Fruit fly (Drosophila melanogaster) whole organism, embryonic: ENCODE data around the gene ClC-c.

Experiments used
- B-H2 ChIP-seq: fragments of 200-800 bp; sonication (Bioruptor generic); optimal IDR thresholded peaks from 2 replicates; lab custom pipeline; 2018; ENCODE audit warnings: missing biosample characterization, mild to moderate bottlenecking, missing genetic modification characterization
- BEAF-32 ChIP-seq: fragments of 200-800 bp; sonication (Bioruptor generic); optimal IDR thresholded peaks from 3 replicates; lab custom pipeline; 2017; ENCODE audit warnings: missing biosample characterization, missing genetic modification characterization, mild to moderate bottlenecking, moderate library complexity, missing genetic modification reagents
- CG10959 ChIP-seq: fragments of 200-800 bp; sonication (Bioruptor generic); IDR thresholded peaks from 2 replicates; pipeline ENCODE4 v1.3.6; 2022; ENCODE audit warnings: missing biosample characterization, missing genetic modification characterization
- CG11504 ChIP-seq: fragments of 200-800 bp; sonication (Bioruptor generic); optimal IDR thresholded peaks from 3 replicates; lab custom pipeline; 2019; ENCODE audit warnings: missing biosample characterization, mild to moderate bottlenecking, missing genetic modification characterization, moderate library complexity
- CG11695 ChIP-seq: fragments of 200-800 bp; sonication (Bioruptor generic); IDR thresholded peaks from 3 replicates; pipeline ENCODE4 v1.3.6; 2022; ENCODE audit warnings: missing biosample characterization, missing genetic modification characterization
- CG13424 ChIP-seq: fragments of 200-800 bp; sonication (Bioruptor generic); optimal IDR thresholded peaks from 2 replicates; lab custom pipeline; 2019; ENCODE audit warnings: missing biosample characterization, mild to moderate bottlenecking, missing genetic modification characterization, moderate library complexity
- CG15269 ChIP-seq: fragments of 200-800 bp; sonication (Bioruptor generic); optimal IDR thresholded peaks from 2 replicates; lab custom pipeline; 2018; ENCODE audit warnings: missing biosample characterization, mild to moderate bottlenecking, missing genetic modification characterization, moderate library complexity
- CG17359 ChIP-seq: fragments of 200-800 bp; sonication (Bioruptor generic); optimal IDR thresholded peaks from 3 replicates; lab custom pipeline; 2018; ENCODE audit warnings: missing biosample characterization, mild to moderate bottlenecking, missing genetic modification characterization, moderate library complexity
- CG17829 ChIP-seq: fragments of 200-800 bp; optimal IDR thresholded peaks from 2 replicates; lab custom pipeline; 2019; ENCODE audit warnings: missing biosample characterization, mild to moderate bottlenecking, missing genetic modification characterization, moderate library complexity
- CG2129 ChIP-seq: fragments of 200-800 bp; sonication (Bioruptor generic); IDR thresholded peaks from 2 replicates; pipeline ENCODE4 v1.3.6; 2022; ENCODE audit warnings: missing biosample characterization, missing genetic modification characterization; ENCODE audit not compliant: partially characterized antibody
- CG2678 ChIP-seq: fragments of 200-800 bp; sonication (Bioruptor generic); optimal IDR thresholded peaks from 3 replicates; lab custom pipeline; 2019; ENCODE audit warnings: missing biosample characterization, mild to moderate bottlenecking, missing genetic modification characterization, moderate library complexity
- CG2875 ChIP-seq: fragments of 200-800 bp; sonication (Bioruptor generic); optimal IDR thresholded peaks from 2 replicates; lab custom pipeline; 2017; ENCODE audit warnings: missing biosample characterization, mild to moderate bottlenecking, missing genetic modification characterization, missing genetic modification reagents
- CG30403 ChIP-seq: fragments of 200-800 bp; sonication (Bioruptor generic); optimal IDR thresholded peaks from 3 replicates; lab custom pipeline; 2016; ENCODE audit warnings: missing biosample characterization, missing genetic modification characterization
- CG31365 ChIP-seq: fragments of 200-800 bp; sonication (Bioruptor generic); optimal IDR thresholded peaks from 2 replicates; lab custom pipeline; 2018; ENCODE audit warnings: missing biosample characterization, mild to moderate bottlenecking, missing genetic modification characterization
- CG3838 ChIP-seq: fragments of 200-800 bp; sonication (Bioruptor generic); optimal IDR thresholded peaks from 3 replicates; lab custom pipeline; 2016; ENCODE audit warnings: missing biosample characterization, missing genetic modification characterization
- CG4328 ChIP-seq: fragments of 200-800 bp; sonication (Bioruptor generic); optimal IDR thresholded peaks from 3 replicates; lab custom pipeline; 2017; ENCODE audit warnings: missing biosample characterization, missing genetic modification reagents, missing genetic modification characterization
- CG43689 ChIP-seq: fragments of 200-800 bp; sonication (Bioruptor generic); IDR thresholded peaks from 2 replicates; pipeline ENCODE4 v1.3.6; 2022; ENCODE audit warnings: missing biosample characterization, missing genetic modification characterization
- CG7786 ChIP-seq: fragments of 200-800 bp; sonication (Bioruptor generic); optimal IDR thresholded peaks from 2 replicates; lab custom pipeline; 2016; ENCODE audit warnings: missing biosample characterization, missing genetic modification characterization
- CG8765 ChIP-seq: fragments of 200-800 bp; sonication (Bioruptor generic); IDR thresholded peaks from 2 replicates; pipeline ENCODE4 v1.3.6; 2022; ENCODE audit warnings: missing biosample characterization, missing genetic modification characterization
- CG9215 ChIP-seq: fragments of 200-800 bp; sonication (Bioruptor generic); IDR thresholded peaks from 2 replicates; pipeline ENCODE4 v1.3.6; 2022; ENCODE audit warnings: missing biosample characterization, missing genetic modification characterization
- Camta ChIP-seq: fragments of 200-800 bp; sonication (Bioruptor generic); optimal IDR thresholded peaks from 2 replicates; lab custom pipeline; 2016; ENCODE audit warnings: missing biosample characterization, missing genetic modification characterization
- CkIIα-i1 ChIP-seq: fragments of 200-800 bp; sonication (Bioruptor generic); IDR thresholded peaks from 2 replicates; pipeline ENCODE4 v1.3.6; 2022; ENCODE audit warnings: missing biosample characterization, missing genetic modification characterization
- Dbx ChIP-seq: fragments of 200-800 bp; sonication (Bioruptor generic); IDR thresholded peaks from 3 replicates; pipeline ENCODE4 v1.3.6; 2022; ENCODE audit warnings: missing biosample characterization, missing genetic modification characterization
- Deaf1 ChIP-seq: fragments of 200-800 bp; optimal IDR thresholded peaks from 3 replicates; lab custom pipeline; 2019; ENCODE audit warnings: missing biosample characterization, mild to moderate bottlenecking, missing genetic modification characterization, moderate library complexity
- Drgx ChIP-seq: fragments of 200-800 bp; sonication (Bioruptor generic); IDR thresholded peaks from 2 replicates; pipeline ENCODE4 v1.3.6; 2022; ENCODE audit warnings: missing biosample characterization, missing genetic modification characterization
- Hmr ChIP-seq: fragments of 200-800 bp; sonication (Bioruptor generic); optimal IDR thresholded peaks from 3 replicates; lab custom pipeline; 2017; ENCODE audit warnings: mild to moderate bottlenecking, missing biosample characterization, missing genetic modification reagents, missing genetic modification characterization
- Hr51 ChIP-seq, 2 experiments: fragments of 200-800 bp; sonication (Bioruptor generic); optimal IDR thresholded peaks; 2 replicates in 1 of 2; 3 replicates in 1 of 2; lab custom pipeline; 2016 to 2018; ENCODE audit warnings: missing biosample characterization in 2 of 2, missing genetic modification characterization in 2 of 2, mild to moderate bottlenecking in 1 of 2, moderate library complexity in 1 of 2
- Lhr ChIP-seq: fragments of 200-800 bp; sonication (Bioruptor generic); optimal IDR thresholded peaks from 3 replicates; lab custom pipeline; 2017; ENCODE audit warnings: mild to moderate bottlenecking, missing biosample characterization, missing genetic modification reagents, missing genetic modification characterization
- MBD-R2 ChIP-seq: fragments of 200-800 bp; sonication (Bioruptor generic); IDR thresholded peaks from 2 replicates; pipeline ENCODE4 v1.3.6; 2022; ENCODE audit warnings: missing biosample characterization, missing genetic modification characterization
- Oli ChIP-seq: fragments of 200-800 bp; sonication (Bioruptor generic); optimal IDR thresholded peaks from 2 replicates; lab custom pipeline; 2018; ENCODE audit warnings: missing biosample characterization, mild to moderate bottlenecking, missing genetic modification characterization, moderate library complexity
- Opbp ChIP-seq: fragments of 200-800 bp; sonication (Bioruptor generic); IDR thresholded peaks from 3 replicates; pipeline ENCODE4 v1.3.6; 2022; ENCODE audit warnings: missing biosample characterization, missing genetic modification characterization; ENCODE audit not compliant: partially characterized antibody
- Rfx ChIP-seq: fragments of 200-800 bp; sonication (Bioruptor generic); IDR thresholded peaks from 2 replicates; pipeline ENCODE4 v1.3.6; 2022; ENCODE audit warnings: missing biosample characterization, missing genetic modification characterization
- Sox102F ChIP-seq: fragments of 200-800 bp; sonication (Bioruptor generic); optimal IDR thresholded peaks from 2 replicates; lab custom pipeline; 2018; ENCODE audit warnings: missing biosample characterization, mild to moderate bottlenecking, missing genetic modification characterization, moderate library complexity
- YL-1 ChIP-seq: fragments of 200-800 bp; sonication (Bioruptor generic); optimal IDR thresholded peaks from 3 replicates; lab custom pipeline; 2017; ENCODE audit warnings: missing biosample characterization, mild to moderate bottlenecking, missing genetic modification characterization
- crol ChIP-seq: fragments of 200-800 bp; sonication (Bioruptor generic); IDR thresholded peaks from 2 replicates; pipeline ENCODE4 v1.3.6; 2022; ENCODE audit warnings: missing biosample characterization, missing genetic modification characterization
- cwo ChIP-seq: fragments of 200-800 bp; sonication (Bioruptor generic); optimal IDR thresholded peaks from 3 replicates; lab custom pipeline; 2017; ENCODE audit warnings: missing biosample characterization, missing genetic modification characterization, mild to moderate bottlenecking, moderate library complexity, missing genetic modification reagents
- disco-r ChIP-seq: fragments of 200-800 bp; sonication (Bioruptor generic); optimal IDR thresholded peaks from 2 replicates; lab custom pipeline; 2016; ENCODE audit warnings: missing biosample characterization, missing genetic modification characterization
- dpn ChIP-seq, 2 experiments: fragments of 200-800 bp; sonication (Bioruptor generic); optimal IDR thresholded peaks; 3 replicates each; lab custom pipeline; 2016; ENCODE audit warnings: missing biosample characterization in 2 of 2, missing genetic modification characterization in 2 of 2
- eve ChIP-seq, 2 experiments: fragments of >200 bp; optimal IDR thresholded peaks; 2 replicates each; lab custom pipeline; 2017; ENCODE audit warnings: missing biosample characterization in 2 of 2, missing genetic modification characterization in 2 of 2
- jigr1 ChIP-seq: fragments of 200-800 bp; sonication (Bioruptor generic); IDR thresholded peaks from 3 replicates; pipeline ENCODE4 v1.3.6; 2022; ENCODE audit warnings: missing biosample characterization, missing genetic modification characterization
- lola ChIP-seq, 3 experiments: fragments of >200 bp in 2 of 3; fragments of 200-800 bp in 1 of 3; sonication (Bioruptor generic) in 1 of 3; optimal IDR thresholded peaks; 2 replicates each; lab custom pipeline; 2017 to 2019; ENCODE audit warnings: missing biosample characterization in 3 of 3, missing genetic modification characterization in 3 of 3, mild to moderate bottlenecking in 1 of 3, moderate library complexity in 1 of 3
- mirr ChIP-seq: fragments of 200-800 bp; sonication (Bioruptor generic); optimal IDR thresholded peaks from 3 replicates; lab custom pipeline; 2018; ENCODE audit warnings: missing biosample characterization, mild to moderate bottlenecking, missing genetic modification characterization
- nerfin-1 ChIP-seq: fragments of 200-800 bp; sonication (Bioruptor generic); optimal IDR thresholded peaks from 3 replicates; lab custom pipeline; 2019; ENCODE audit warnings: missing biosample characterization, mild to moderate bottlenecking, missing genetic modification characterization, moderate library complexity
- peb ChIP-seq: fragments of 200-800 bp; sonication (Bioruptor generic); IDR thresholded peaks from 2 replicates; pipeline ENCODE4 v1.3.6; 2022; ENCODE audit warnings: missing biosample characterization, missing genetic modification characterization
- pzg ChIP-seq: fragments of 200-800 bp; sonication (Bioruptor generic); optimal IDR thresholded peaks from 3 replicates; lab custom pipeline; 2018; ENCODE audit warnings: missing biosample characterization, mild to moderate bottlenecking, missing genetic modification characterization, moderate library complexity
- repo ChIP-seq: fragments of 200-800 bp; sonication (Bioruptor generic); optimal IDR thresholded peaks from 2 replicates; lab custom pipeline; 2016; ENCODE audit warnings: missing biosample characterization, missing genetic modification characterization
- schlank ChIP-seq: fragments of 200-800 bp; sonication (Bioruptor generic); optimal IDR thresholded peaks from 2 replicates; lab custom pipeline; 2018; ENCODE audit warnings: missing biosample characterization, mild to moderate bottlenecking, missing genetic modification characterization
- tup ChIP-seq: fragments of 200-800 bp; sonication (Bioruptor generic); optimal IDR thresholded peaks from 2 replicates; lab custom pipeline; 2016; ENCODE audit warnings: missing biosample characterization, mild to moderate bottlenecking, missing genetic modification characterization, moderate library complexity
- wek ChIP-seq: fragments of 200-800 bp; sonication (Bioruptor generic); optimal IDR thresholded peaks from 3 replicates; lab custom pipeline; 2018; ENCODE audit warnings: missing biosample characterization, mild to moderate bottlenecking, missing genetic modification characterization, moderate library complexity
- yki ChIP-seq: fragments of >200 bp; optimal IDR thresholded peaks from 3 replicates; lab custom pipeline; 2018

Gene ClC-c

dm6 chr3L:16051719-16052122 lies 38.5 kb upstream of the ClC-c start, which contains the start of gene Mbs (continued):
- peak; percentile 63 for TF ChIP-seq Hmr (GFP tag; lab: Kevin White, UChicago)
- peak; percentile 23 for TF ChIP-seq CG4328 (GFP tag; lab: Kevin White, UChicago)
- TF ChIP-seq CG11695 (GFP tag; lab: Robert Waterston, UW): no peak
- TF ChIP-seq Sox102F (GFP tag; lab: Kevin White, UChicago): no peak
- peak; percentile 73 for TF ChIP-seq YL-1 (GFP tag; lab: Kevin White, UChicago)
- no peak for TF ChIP-seq disco-r (GFP tag; lab: Kevin White, UChicago)
- TF ChIP-seq crol (GFP tag; lab: Robert Waterston, UW): no peak
- TF ChIP-seq CG7786: no peak
- TF ChIP-seq CG2875 (GFP tag; lab: Kevin White, UChicago): no peak
- TF ChIP-seq Lhr: peak; percentile 55
- peak; percentile 10 for TF ChIP-seq CG15269 (tag; lab: Kevin White, UChicago)
- TF ChIP-seq mirr (GFP tag; lab: Kevin White, UChicago): peak; percentile 23
- peak in 1 of 2 experiments; percentile 39 for TF ChIP-seq eve (GFP tag; optimal IDR thresholded peaks at IDR 0.05; lab: Kevin White, UChicago)
- peak; percentile 40 for TF ChIP-seq B-H2 (GFP tag; lab: Kevin White, UChicago)
- TF ChIP-seq CG11504 (tag; lab: Kevin White, UChicago): peak; percentile 6
- no peak for TF ChIP-seq repo (GFP tag; lab: Kevin White, UChicago)
- TF ChIP-seq Dbx: peak; percentile 19; the same call in 1 of the 3 replicates
- peak; percentile 53 for TF ChIP-seq CG17829 (tag; lab: Kevin White, UChicago)
- peak; percentile 1 for TF ChIP-seq CG2678 (tag; lab: Kevin White, UChicago)
- no peak for TF ChIP-seq CG30403 (GFP tag; lab: Kevin White, UChicago)
- no peak for TF ChIP-seq CkIIα-i1
- no peak for TF ChIP-seq cwo (GFP tag; lab: Kevin White, UChicago)
- TF ChIP-seq CG2129: peak; percentile 57; the same call in 1 of the 2 replicates
- peak; percentile 36 for TF ChIP-seq CG31365 (tag; lab: Kevin White, UChicago)
- peak; percentile 11 for TF ChIP-seq CG17359 (tag; lab: Kevin White, UChicago)
- TF ChIP-seq dpn (GFP tag; optimal IDR thresholded peaks at IDR 0.05; lab: Kevin White, UChicago): no peak
- TF ChIP-seq CG3838 (GFP tag; lab: Kevin White, UChicago): no peak
- no peak for TF ChIP-seq Oli (tag; lab: Kevin White, UChicago)
- peak; percentile 58 for TF ChIP-seq Deaf1 (tag; lab: Kevin White, UChicago)
- TF ChIP-seq MBD-R2 (GFP tag; lab: Robert Waterston, UW): peak; percentile 25; the same call in 1 of the 2 replicates
- TF ChIP-seq wek (GFP tag; lab: Kevin White, UChicago): no peak
- TF ChIP-seq CG43689 (GFP tag; lab: Robert Waterston, UW): no peak
- no peak for TF ChIP-seq CG13424 (tag; lab: Kevin White, UChicago)
- TF ChIP-seq Drgx (GFP tag; lab: Robert Waterston, UW): no peak
- TF ChIP-seq jigr1 (GFP tag; lab: Robert Waterston, UW): no peak
- TF ChIP-seq Opbp (GFP tag; lab: Robert Waterston, UW): peak; percentile 54; the same call in 2 of the 3 replicates
- no peak for TF ChIP-seq yki (lab: Kevin White, UChicago)
- no peak for TF ChIP-seq CG10959 (GFP tag; lab: Robert Waterston, UW)
- no peak for TF ChIP-seq Hr51 (GFP tag; optimal IDR thresholded peaks at IDR 0.05; lab: Kevin White, UChicago)
- peak; percentile 77 for TF ChIP-seq BEAF-32 (GFP tag; lab: Kevin White, UChicago)
- TF ChIP-seq lola (GFP tag; optimal IDR thresholded peaks at IDR 0.05; lab: Kevin White, UChicago): no peak
- TF ChIP-seq pzg: peak; percentile 80
- TF ChIP-seq CG8765 (GFP tag; lab: Robert Waterston, UW): no peak
- TF ChIP-seq schlank (tag; lab: Kevin White, UChicago): no peak
- no peak for TF ChIP-seq nerfin-1 (tag; lab: Kevin White, UChicago)
- peak; percentile 66 for TF ChIP-seq CG9215 (GFP tag; lab: Robert Waterston, UW)
- no peak for TF ChIP-seq peb (GFP tag; lab: Robert Waterston, UW)
- no peak for TF ChIP-seq tup (GFP tag; lab: Kevin White, UChicago)
- peak; percentile 60 for TF ChIP-seq Rfx (GFP tag; lab: Robert Waterston, UW)
- TF ChIP-seq Camta (GFP tag; lab: Kevin White, UChicago): no peak
